Fruit fly (Drosophila melanogaster): Measurements from ENCODE around the gene CG11555.

The CG11555 gene

dm6 chr2L:309812-310431 lies 36.3 kb downstream of the CG11555 start (continued):
- TF ChIP-seq Dll (GFP tag; IDR thresholded peaks at IDR 0.05; ENCODE audit: partially characterized antibody): no peak
- TF ChIP-seq oc (tag; optimal IDR thresholded peaks at IDR 0.05): no peak
- no peak for TF ChIP-seq CG4424 (GFP tag; optimal IDR thresholded peaks at IDR 0.05)
- peak; percentile 18; the same call in 1 of the 3 replicates for TF ChIP-seq otp (GFP tag; IDR thresholded peaks at IDR 0.05)
- no peak for TF ChIP-seq CG7745 (tag; optimal IDR thresholded peaks at IDR 0.05)
- TF ChIP-seq Taf1 (GFP tag; IDR thresholded peaks at IDR 0.05): no peak
- no peak for TF ChIP-seq CG43689 (GFP tag; IDR thresholded peaks at IDR 0.05)
- no peak for TF ChIP-seq Hand (GFP tag; optimal IDR thresholded peaks at IDR 0.05)
- TF ChIP-seq Dek (tag; optimal IDR thresholded peaks at IDR 0.05): no peak
- TF ChIP-seq tap (tag; optimal IDR thresholded peaks at IDR 0.05): no peak
- TF ChIP-seq CG7928 (GFP tag; optimal IDR thresholded peaks at IDR 0.05): no peak
- TF ChIP-seq CG10543 (GFP tag; optimal IDR thresholded peaks at IDR 0.05): peak; percentile 28
- peak; percentile 68 for TF ChIP-seq CG12769 (tag; optimal IDR thresholded peaks at IDR 0.05)
- TF ChIP-seq CG13296 (GFP tag; optimal IDR thresholded peaks at IDR 0.05): no peak
- TF ChIP-seq CG16813 (GFP tag; IDR thresholded peaks at IDR 0.05; ENCODE audit: partially characterized antibody): no peak
- TF ChIP-seq CG30431 (GFP tag; optimal IDR thresholded peaks at IDR 0.05): no peak
- no peak for TF ChIP-seq HLH3B (GFP tag; IDR thresholded peaks at IDR 0.05)
- TF ChIP-seq CG30403 (GFP tag; optimal IDR thresholded peaks at IDR 0.05): no peak
- no peak for TF ChIP-seq amos (GFP tag; IDR thresholded peaks at IDR 0.05; ENCODE audit: partially characterized antibody)
- TF ChIP-seq tin (GFP tag; optimal IDR thresholded peaks at IDR 0.05): no peak
- no peak for TF ChIP-seq phol (tag; optimal IDR thresholded peaks at IDR 0.05)
- no peak for TF ChIP-seq Kr (GFP tag; optimal IDR thresholded peaks at IDR 0.05)
- no peak for TF ChIP-seq repo (GFP tag; optimal IDR thresholded peaks at IDR 0.05)
- TF ChIP-seq trem (tag; optimal IDR thresholded peaks at IDR 0.05): no peak
- TF ChIP-seq row (GFP tag; IDR thresholded peaks at IDR 0.05): no peak
- no peak for TF ChIP-seq Max (GFP tag; optimal IDR thresholded peaks at IDR 0.05)
- TF ChIP-seq BtbVII (GFP tag; optimal IDR thresholded peaks at IDR 0.05): no peak
- TF ChIP-seq gt (GFP tag; IDR thresholded peaks at IDR 0.05): no peak
- no peak for TF ChIP-seq kni (GFP tag; optimal IDR thresholded peaks at IDR 0.05)
- TF ChIP-seq danr (GFP tag; IDR thresholded peaks at IDR 0.05): no peak
- no peak for TF ChIP-seq CG42726 (GFP tag; IDR thresholded peaks at IDR 0.05; ENCODE audit: partially characterized antibody)
- TF ChIP-seq ken (GFP tag; IDR thresholded peaks at IDR 0.05): no peak
- TF ChIP-seq exex (tag; optimal IDR thresholded peaks at IDR 0.05): no peak
- no peak for TF ChIP-seq disco-r (GFP tag; optimal IDR thresholded peaks at IDR 0.05)
- peak; percentile 29; the same call in 1 of the 2 replicates for TF ChIP-seq sob (GFP tag; IDR thresholded peaks at IDR 0.05)
- TF ChIP-seq kay (GFP tag; optimal IDR thresholded peaks at IDR 0.05): no peak
- no peak for TF ChIP-seq run (tag; optimal IDR thresholded peaks at IDR 0.05)
- TF ChIP-seq CG3995 (GFP tag; optimal IDR thresholded peaks at IDR 0.05): no peak
- no peak for TF ChIP-seq Xrp1 (GFP tag; IDR thresholded peaks at IDR 0.05)
- no peak for TF ChIP-seq Hsf (GFP tag; optimal IDR thresholded peaks at IDR 0.05)
- no peak for TF ChIP-seq CG2129 (GFP tag; IDR thresholded peaks at IDR 0.05; ENCODE audit: partially characterized antibody)
- TF ChIP-seq CkIIα-i1 (GFP tag; IDR thresholded peaks at IDR 0.05): no peak
- TF ChIP-seq dysf (GFP tag; IDR thresholded peaks at IDR 0.05): no peak
- TF ChIP-seq bsh (GFP tag; optimal IDR thresholded peaks at IDR 0.05): no peak
- TF ChIP-seq ci (GFP tag; IDR thresholded peaks at IDR 0.05): peak; percentile 61; the same call in 2 of the 3 replicates
- TF ChIP-seq Mad (GFP tag; optimal IDR thresholded peaks at IDR 0.05): no peak
- TF ChIP-seq fu2 (GFP tag; optimal IDR thresholded peaks at IDR 0.05): no peak
- peak; percentile 64; the same call in 1 of the 4 replicates for TF ChIP-seq chinmo (GFP tag; IDR thresholded peaks at IDR 0.05; ENCODE audit: partially characterized antibody)
- no peak for TF ChIP-seq usp (GFP tag; optimal IDR thresholded peaks at IDR 0.05)
- TF ChIP-seq Mrtf (GFP tag; IDR thresholded peaks at IDR 0.05): no peak
- no peak for TF ChIP-seq Atf-2 (GFP tag; optimal IDR thresholded peaks at IDR 0.05)
